Worm (Caenorhabditis elegans) whole organism, late embryonic: ENCODE results near the gene cest-25.
A peak's percentile ranks its signal among the peaks of the same experiment; 100 is the strongest.

ENCODE experiments used
- C08G9.2 ChIP-seq: sonication (generic microtip); optimal IDR thresholded peaks from 2 replicates; lab custom pipeline; 2016; ENCODE audit warnings: mild to moderate bottlenecking, missing genetic modification characterization, moderate library complexity, missing compliant biosample characterization
- C38D4.7 ChIP-seq: fragments of 200-800 bp; sonication (Bioruptor generic); optimal IDR thresholded peaks from 2 replicates; lab custom pipeline; 2018; ENCODE audit warnings: mild to moderate bottlenecking, missing genetic modification characterization, moderate library complexity, missing compliant biosample characterization
- F13H6.1 ChIP-seq: sonication (generic microtip); optimal IDR thresholded peaks from 2 replicates; lab custom pipeline; 2016; ENCODE audit warnings: missing genetic modification characterization, missing compliant biosample characterization
- T23F11.4 ChIP-seq: fragments of 200-800 bp; sonication (Bioruptor generic); optimal IDR thresholded peaks from 2 replicates; lab custom pipeline; 2018; ENCODE audit warnings: mild to moderate bottlenecking, missing genetic modification characterization, missing compliant biosample characterization
- Y22D7AL.16 ChIP-seq: sonication (generic microtip); optimal IDR thresholded peaks from 2 replicates; lab custom pipeline; 2016; ENCODE audit warnings: missing genetic modification characterization, missing compliant biosample characterization
- ahr-1 ChIP-seq: sonication (generic microtip); optimal IDR thresholded peaks from 2 replicates; lab custom pipeline; 2016; ENCODE audit warnings: missing genetic modification characterization, missing compliant biosample characterization
- ceh-14 ChIP-seq: sonication (generic microtip); optimal IDR thresholded peaks from 2 replicates; lab custom pipeline; 2016; ENCODE audit warnings: missing genotype, missing genetic modification characterization, missing compliant biosample characterization
- ceh-18 ChIP-seq: sonication (generic microtip); optimal IDR thresholded peaks from 2 replicates; lab custom pipeline; 2016; ENCODE audit warnings: missing genetic modification characterization, missing compliant biosample characterization
- ceh-22 ChIP-seq: sonication (generic microtip); optimal IDR thresholded peaks from 2 replicates; lab custom pipeline; 2017; ENCODE audit warnings: missing biosample characterization, missing genetic modification characterization
- ceh-31 ChIP-seq: sonication (generic microtip); optimal IDR thresholded peaks from 2 replicates; lab custom pipeline; 2016; ENCODE audit warnings: missing genetic modification characterization, missing compliant biosample characterization
- ceh-34 ChIP-seq: sonication (generic microtip); optimal IDR thresholded peaks from 2 replicates; lab custom pipeline; 2016; ENCODE audit warnings: mild to moderate bottlenecking, missing genetic modification characterization, missing compliant biosample characterization
- ceh-48 ChIP-seq: sonication (generic microtip); optimal IDR thresholded peaks from 2 replicates; lab custom pipeline; 2016; ENCODE audit warnings: missing genetic modification characterization, inconsistent platforms, missing compliant biosample characterization
- ceh-6 ChIP-seq: fragments of 200-800 bp; sonication (Bioruptor generic); optimal IDR thresholded peaks from 2 replicates; lab custom pipeline; 2018; ENCODE audit warnings: mild to moderate bottlenecking, missing genetic modification characterization, missing compliant biosample characterization
- che-1 ChIP-seq: sonication (generic microtip); optimal IDR thresholded peaks from 2 replicates; lab custom pipeline; 2016; ENCODE audit warnings: mild to moderate bottlenecking, missing genetic modification characterization, missing compliant biosample characterization
- dve-1 ChIP-seq: sonication (generic microtip); optimal IDR thresholded peaks from 2 replicates; lab custom pipeline; 2017; ENCODE audit warnings: antibody characterized with exemption, mild to moderate bottlenecking, missing genetic modification characterization, missing compliant biosample characterization
- elt-4 ChIP-seq: sonication (generic microtip); optimal IDR thresholded peaks from 2 replicates; lab custom pipeline; 2016; ENCODE audit warnings: missing genetic modification characterization, missing compliant biosample characterization
- fax-1 ChIP-seq: sonication (generic microtip); optimal IDR thresholded peaks from 2 replicates; lab custom pipeline; 2016; ENCODE audit warnings: missing genotype, missing genetic modification characterization, missing compliant biosample characterization
- fkh-10 ChIP-seq: fragments of 150-350 bp; optimal IDR thresholded peaks from 2 replicates; lab custom pipeline; 2014; ENCODE audit warnings: missing biosample characterization, missing genetic modification reagents, missing genetic modification characterization
- hlh-13 ChIP-seq: fragments of 200-800 bp; sonication (Bioruptor generic); optimal IDR thresholded peaks from 2 replicates; lab custom pipeline; 2018; ENCODE audit warnings: mild to moderate bottlenecking, missing genetic modification characterization, missing compliant biosample characterization
- hlh-8 ChIP-seq: sonication (generic microtip); optimal IDR thresholded peaks from 2 replicates; lab custom pipeline; 2016; ENCODE audit warnings: missing genotype, missing genetic modification characterization, missing compliant biosample characterization
- lin-11 ChIP-seq: fragments of 200-800 bp; sonication (Bioruptor generic); optimal IDR thresholded peaks from 2 replicates; lab custom pipeline; 2018; ENCODE audit warnings: mild to moderate bottlenecking, missing genetic modification characterization, missing compliant biosample characterization
- madf-2 ChIP-seq: sonication (generic microtip); optimal IDR thresholded peaks from 2 replicates; lab custom pipeline; 2017; ENCODE audit warnings: missing genetic modification characterization, missing compliant biosample characterization
- nfya-1 ChIP-seq: sonication (generic microtip); optimal IDR thresholded peaks from 2 replicates; lab custom pipeline; 2017; ENCODE audit warnings: missing genetic modification characterization, mild to moderate bottlenecking, missing compliant biosample characterization, antibody characterized with exemption, moderate library complexity
- nhr-232 ChIP-seq: sonication (generic microtip); optimal IDR thresholded peaks from 2 replicates; lab custom pipeline; 2016; ENCODE audit warnings: missing genetic modification characterization, missing compliant biosample characterization
- pag-3 ChIP-seq: sonication (generic microtip); optimal IDR thresholded peaks from 2 replicates; lab custom pipeline; 2016; ENCODE audit warnings: missing compliant biosample characterization, missing genetic modification characterization, borderline replicate concordance
- pax-1 ChIP-seq: fragments of 150-350 bp; optimal IDR thresholded peaks from 2 replicates; lab custom pipeline; 2014; ENCODE audit warnings: missing biosample characterization, missing genetic modification characterization
- pha-2 ChIP-seq: sonication (generic microtip); optimal IDR thresholded peaks from 2 replicates; lab custom pipeline; 2017; ENCODE audit warnings: mild to moderate bottlenecking, missing genetic modification characterization, missing compliant biosample characterization
- pros-1 ChIP-seq: fragments of 150-350 bp; optimal IDR thresholded peaks from 2 replicates; lab custom pipeline; 2014; ENCODE audit warnings: missing biosample characterization, missing genetic modification reagents, missing genetic modification characterization
- sdc-2 ChIP-seq: sonication (generic microtip); optimal IDR thresholded peaks from 2 replicates; lab custom pipeline; 2016; ENCODE audit warnings: missing genotype, missing genetic modification characterization, missing compliant biosample characterization
- syd-9 ChIP-seq: sonication (generic microtip); optimal IDR thresholded peaks from 2 replicates; lab custom pipeline; 2016; ENCODE audit warnings: mild to moderate bottlenecking, missing genetic modification characterization, moderate library complexity, missing compliant biosample characterization
- tbx-7 ChIP-seq: sonication (generic microtip); optimal IDR thresholded peaks from 2 replicates; lab custom pipeline; 2016; ENCODE audit warnings: missing genotype, missing genetic modification characterization, missing compliant biosample characterization
- ttx-3 ChIP-seq: sonication (generic microtip); optimal IDR thresholded peaks from 2 replicates; lab custom pipeline; 2016; ENCODE audit warnings: missing genetic modification reagents, missing genetic modification characterization, missing compliant biosample characterization
- unc-3 ChIP-seq, 2 experiments: fragments of 200-800 bp in 1 of 2; sonication (Bioruptor generic) in 1 of 2; sonication (generic microtip) in 1 of 2; conservative IDR thresholded peaks in 1 of 2; optimal IDR thresholded peaks in 1 of 2; 2 replicates each; pipeline versions ENCODE4 v1.3.6 to Lab custom; 2016 to 2022; ENCODE audit warnings: missing compliant biosample characterization in 2 of 2, missing genetic modification characterization in 2 of 2, missing genetic modification reagents in 1 of 2
- unc-42 ChIP-seq: sonication (generic microtip); optimal IDR thresholded peaks from 2 replicates; lab custom pipeline; 2016; ENCODE audit warnings: missing genotype, missing genetic modification characterization, missing compliant biosample characterization
- unc-86 ChIP-seq: sonication (generic microtip); optimal IDR thresholded peaks from 2 replicates; lab custom pipeline; 2016; ENCODE audit warnings: missing genetic modification characterization, missing compliant biosample characterization

Gene cest-25

DNA sequence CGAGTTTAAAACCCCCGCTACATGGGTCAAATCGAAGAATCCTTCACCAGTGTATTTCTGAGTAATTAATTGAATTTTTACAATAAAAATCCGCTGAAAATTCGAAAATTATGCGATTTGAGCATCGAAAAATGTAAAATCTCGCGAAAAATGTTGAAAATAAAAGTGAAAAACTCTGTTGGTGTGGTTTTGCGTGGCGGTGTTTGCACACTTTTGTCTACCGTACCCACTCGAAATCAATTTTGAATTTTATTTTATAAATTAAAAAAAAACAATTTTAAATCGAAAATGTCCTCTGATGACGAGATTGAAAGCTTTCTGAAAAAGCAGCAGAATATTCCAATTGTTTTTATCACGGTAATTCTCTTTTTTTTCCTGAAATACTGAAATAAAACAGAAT lies 41.5 kb upstream of the cest-25 start, which contains the start of gene Y71H2AM.6:
TSS of gene Y71H2AM.6 (plus strand) at position 264 of the 400 bp plus-strand sequence.
- TF ChIP-seq sdc-2 (tag; lab: Kevin White, UChicago), result no peak
- peak; percentile 15 for TF ChIP-seq nfya-1
- TF ChIP-seq, all 69 proteins: peak for 1

DNA sequence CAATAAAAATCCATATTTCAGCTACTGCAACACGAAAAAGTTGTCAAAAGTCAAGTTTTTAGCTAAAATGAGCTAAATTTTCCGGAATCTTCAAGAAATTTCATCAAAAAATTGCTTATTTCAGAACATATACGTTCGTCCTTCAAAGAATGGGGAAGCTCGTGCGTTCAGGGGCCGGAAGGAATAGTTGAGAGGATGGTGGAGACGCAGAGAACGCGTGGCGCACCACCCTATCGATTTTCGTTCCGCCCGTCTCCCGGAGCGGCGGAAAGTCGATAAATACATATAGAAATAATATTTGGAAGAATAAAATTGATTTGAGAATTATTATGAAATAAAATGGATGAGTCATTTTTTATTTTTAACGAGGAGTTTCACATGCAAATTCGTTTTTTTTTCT lies 41.0 kb upstream of the cest-25 start:
- TF ChIP-seq madf-2 (tag; lab: Kevin White, UChicago), result no peak
- no peak for TF ChIP-seq hlh-8 (tag; lab: Kevin White, UChicago)
- TF ChIP-seq ceh-48 (tag; lab: Kevin White, UChicago), result peak; percentile 99
- TF ChIP-seq F13H6.1 (tag; lab: Kevin White, UChicago), result no peak
- TF ChIP-seq ahr-1 (tag; lab: Kevin White, UChicago), result no peak

DNA sequence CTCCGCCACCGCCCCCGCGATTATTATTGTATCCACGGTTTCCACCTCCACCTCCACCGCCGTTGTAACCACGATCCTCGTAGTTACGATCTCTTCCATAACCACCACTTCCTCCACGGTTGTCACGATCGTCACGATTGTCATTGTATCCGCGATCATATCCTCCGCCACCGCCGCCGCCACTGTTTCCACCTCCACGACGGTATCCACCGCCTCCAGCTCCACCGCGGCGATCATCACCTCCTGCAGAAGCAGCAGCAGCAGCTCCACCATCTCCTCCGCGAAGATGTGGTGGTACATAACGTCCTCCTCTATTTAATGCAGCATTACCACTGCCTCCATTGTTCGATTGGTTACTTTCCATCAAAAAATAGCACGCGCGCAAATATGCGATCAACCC lies 39.3 kb upstream of the cest-25 start, which contains the start of gene laf-1:
TSS of gene laf-1 (minus strand) at position 399 of the 400 bp plus-strand sequence.
- TF ChIP-seq dve-1 (no peak), elt-4 (peak; percentile 59), T23F11.4 (no peak), tbx-7 (tag; lab: Kevin White, UChicago) (no peak), pax-1 (tag; lab: Kevin White, UChicago) (no peak)
- TF ChIP-seq, all 69 proteins: peak for 1

DNA sequence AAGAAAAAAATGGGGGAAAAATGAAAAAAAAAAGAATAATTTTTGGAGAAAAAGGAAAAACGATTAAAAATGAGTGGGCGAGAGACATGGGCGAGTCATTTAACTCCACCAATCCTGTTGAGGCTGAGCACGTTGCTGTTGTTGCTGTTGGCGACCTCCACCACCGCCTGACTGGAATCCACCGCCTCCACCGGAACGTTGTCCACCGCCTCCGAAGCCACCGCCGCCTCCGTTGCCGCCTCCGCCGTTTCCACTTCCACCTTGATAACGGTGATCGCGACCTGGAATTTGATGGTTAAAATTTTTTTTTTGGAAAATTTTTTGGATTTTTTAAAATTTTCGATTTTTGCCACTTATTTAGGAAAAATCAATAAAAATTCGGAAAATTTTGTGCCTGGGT lies 31.4 kb upstream of the cest-25 start:
- TF ChIP-seq pag-3 (tag; lab: Kevin White, UChicago) (no peak), pros-1 (no peak), ceh-48 (tag; lab: Kevin White, UChicago) (no peak), hlh-13 (GFP tag; lab: Kevin White, UChicago) (no peak), C08G9.2 (tag; lab: Kevin White, UChicago) (no peak), nhr-232 (tag; lab: Kevin White, UChicago) (no peak), ceh-34 (tag; lab: Kevin White, UChicago) (no peak), tbx-7 (tag; lab: Kevin White, UChicago) (no peak), elt-4 (no peak), ceh-22 (tag; lab: Kevin White, UChicago) (no peak), unc-42 (tag; lab: Kevin White, UChicago) (no peak), lin-11 (tag; lab: Kevin White, UChicago) (no peak), unc-86 (tag; lab: Kevin White, UChicago) (no peak), syd-9 (tag; lab: Kevin White, UChicago) (no peak), ceh-18 (no peak), ttx-3 (tag; lab: Kevin White, UChicago) (no peak), ceh-31 (tag; lab: Kevin White, UChicago) (no peak), fax-1 (tag; lab: Kevin White, UChicago) (no peak), C38D4.7 (GFP tag; lab: Kevin White, UChicago) (no peak)

DNA sequence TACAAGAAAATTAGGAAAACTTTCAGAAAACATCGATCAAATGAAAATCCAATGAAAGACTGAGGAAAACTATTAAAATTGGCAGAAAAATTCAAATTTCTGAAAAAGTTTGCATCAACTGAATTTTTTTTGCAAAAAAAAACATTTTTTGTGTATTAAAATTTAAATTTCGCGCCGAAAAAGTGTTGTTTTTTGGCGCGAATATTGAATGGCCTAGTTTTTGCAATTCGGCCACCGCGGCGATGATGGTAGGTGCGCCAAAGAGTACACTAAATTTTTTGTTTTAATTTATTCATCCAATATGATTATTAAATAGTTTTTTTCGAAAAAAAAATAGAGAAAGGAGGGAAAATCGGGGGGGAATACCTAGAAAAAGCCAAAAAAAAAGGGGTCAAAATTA lies 29.7 kb upstream of the cest-25 start:
- no peak for TF ChIP-seq elt-4
- no peak for TF ChIP-seq fkh-10
- no peak for TF ChIP-seq tbx-7 (tag; lab: Kevin White, UChicago)
- no peak for TF ChIP-seq unc-3 (GFP tag; conservative IDR thresholded peaks at IDR 0.05; lab: Robert Waterston, UW)
- TF ChIP-seq unc-3 (tag; optimal IDR thresholded peaks at IDR 0.05; lab: Kevin White, UChicago), result no peak
- no peak for TF ChIP-seq F13H6.1 (tag; lab: Kevin White, UChicago)
- TF ChIP-seq ceh-14 (tag; lab: Kevin White, UChicago), result no peak
- no peak for TF ChIP-seq pha-2 (tag; lab: Kevin White, UChicago)
- TF ChIP-seq pros-1, result no peak
- no peak for TF ChIP-seq che-1 (tag; lab: Kevin White, UChicago)
- TF ChIP-seq nhr-232 (tag; lab: Kevin White, UChicago), result no peak
- TF ChIP-seq Y22D7AL.16 (tag; lab: Kevin White, UChicago), result no peak
- no peak for TF ChIP-seq ceh-6 (GFP tag; lab: Kevin White, UChicago)
